Fruit fly (Drosophila melanogaster) whole organism, embryonic: ENCODE measurements around the gene Trxr1.

Experiments used
- Adf1 ChIP-seq: fragments of 200-800 bp; sonication (Bioruptor generic); IDR thresholded peaks from 2 replicates; pipeline ENCODE4 v1.3.6; 2022; ENCODE audit warnings: missing biosample characterization, missing genetic modification characterization
- Asciz ChIP-seq: fragments of 200-800 bp; sonication (Bioruptor generic); optimal IDR thresholded peaks from 2 replicates; lab custom pipeline; 2017; ENCODE audit warnings: missing biosample characterization, mild to moderate bottlenecking, missing genetic modification characterization, missing genetic modification reagents
- BEAF-32 ChIP-seq: fragments of 200-800 bp; sonication (Bioruptor generic); optimal IDR thresholded peaks from 3 replicates; lab custom pipeline; 2017; ENCODE audit warnings: missing biosample characterization, missing genetic modification characterization, mild to moderate bottlenecking, moderate library complexity, missing genetic modification reagents
- Blimp-1 ChIP-seq: fragments of 200-800 bp; sonication (Bioruptor generic); optimal IDR thresholded peaks from 3 replicates; lab custom pipeline; 2018; ENCODE audit warnings: missing biosample characterization, missing genetic modification characterization, mild to moderate bottlenecking, moderate library complexity, missing genetic modification reagents
- CG10366 ChIP-seq: fragments of 200-800 bp; sonication (Bioruptor generic); IDR thresholded peaks from 2 replicates; pipeline ENCODE4 v1.3.6; 2022; ENCODE audit warnings: missing biosample characterization, missing genetic modification characterization
- CG10543 ChIP-seq: fragments of 200-800 bp; sonication (Bioruptor generic); optimal IDR thresholded peaks from 3 replicates; lab custom pipeline; 2017; ENCODE audit warnings: missing biosample characterization, mild to moderate bottlenecking, missing genetic modification characterization, moderate library complexity
- CG10959 ChIP-seq: fragments of 200-800 bp; sonication (Bioruptor generic); IDR thresholded peaks from 2 replicates; pipeline ENCODE4 v1.3.6; 2022; ENCODE audit warnings: missing biosample characterization, missing genetic modification characterization
- CG11093 ChIP-seq: fragments of 200-800 bp; sonication (Bioruptor generic); IDR thresholded peaks from 3 replicates; pipeline ENCODE4 v1.3.6; 2022; ENCODE audit warnings: missing biosample characterization, missing genetic modification characterization
- CG11247 ChIP-seq: fragments of 200-800 bp; sonication (Bioruptor generic); IDR thresholded peaks from 2 replicates; pipeline ENCODE4 v1.3.6; 2022; ENCODE audit warnings: missing biosample characterization, missing genetic modification characterization
- CG11504 ChIP-seq: fragments of 200-800 bp; sonication (Bioruptor generic); optimal IDR thresholded peaks from 3 replicates; lab custom pipeline; 2019; ENCODE audit warnings: missing biosample characterization, mild to moderate bottlenecking, missing genetic modification characterization, moderate library complexity
- CG11696 ChIP-seq: fragments of 200-800 bp; sonication (Bioruptor generic); IDR thresholded peaks from 2 replicates; pipeline ENCODE4 v1.3.6; 2022; ENCODE audit warnings: missing biosample characterization, missing genetic modification characterization
- CG12219 ChIP-seq: fragments of 200-800 bp; sonication (Bioruptor generic); optimal IDR thresholded peaks from 3 replicates; lab custom pipeline; 2018; ENCODE audit warnings: missing biosample characterization, mild to moderate bottlenecking, missing genetic modification characterization
- CG13894 ChIP-seq: fragments of 200-800 bp; sonication (Bioruptor generic); optimal IDR thresholded peaks from 3 replicates; lab custom pipeline; 2018; ENCODE audit warnings: missing biosample characterization, mild to moderate bottlenecking, missing genetic modification characterization, moderate library complexity
- CG15696 ChIP-seq: fragments of 200-800 bp; sonication (Bioruptor generic); optimal IDR thresholded peaks from 2 replicates; lab custom pipeline; 2019; ENCODE audit warnings: missing biosample characterization, mild to moderate bottlenecking, missing genetic modification characterization, moderate library complexity
- CG17186 ChIP-seq: fragments of 200-800 bp; sonication (Bioruptor generic); optimal IDR thresholded peaks from 3 replicates; lab custom pipeline; 2017; ENCODE audit warnings: missing biosample characterization, missing genetic modification reagents, missing genetic modification characterization
- CG18599 ChIP-seq: fragments of 200-800 bp; sonication (Bioruptor generic); optimal IDR thresholded peaks from 3 replicates; lab custom pipeline; 2017; ENCODE audit warnings: missing biosample characterization, missing genetic modification characterization, mild to moderate bottlenecking, moderate library complexity, missing genetic modification reagents
- CG2129 ChIP-seq: fragments of 200-800 bp; sonication (Bioruptor generic); IDR thresholded peaks from 2 replicates; pipeline ENCODE4 v1.3.6; 2022; ENCODE audit warnings: missing biosample characterization, missing genetic modification characterization; ENCODE audit not compliant: partially characterized antibody
- CG2875 ChIP-seq: fragments of 200-800 bp; sonication (Bioruptor generic); optimal IDR thresholded peaks from 2 replicates; lab custom pipeline; 2017; ENCODE audit warnings: missing biosample characterization, mild to moderate bottlenecking, missing genetic modification characterization, missing genetic modification reagents
- CG3065 ChIP-seq: fragments of 200-800 bp; sonication (Bioruptor generic); optimal IDR thresholded peaks from 2 replicates; lab custom pipeline; 2016; ENCODE audit warnings: missing biosample characterization, missing genetic modification characterization
- CG3163 ChIP-seq: fragments of 200-800 bp; sonication (Bioruptor generic); optimal IDR thresholded peaks from 3 replicates; lab custom pipeline; 2016; ENCODE audit warnings: missing biosample characterization, missing genetic modification characterization
- CG8924 ChIP-seq: fragments of 200-800 bp; optimal IDR thresholded peaks from 3 replicates; lab custom pipeline; 2019; ENCODE audit warnings: missing biosample characterization, mild to moderate bottlenecking, missing genetic modification characterization, moderate library complexity
- CG8944 ChIP-seq: fragments of 200-800 bp; sonication (Bioruptor generic); optimal IDR thresholded peaks from 3 replicates; lab custom pipeline; 2016; ENCODE audit warnings: missing biosample characterization, missing genetic modification characterization
- Fer3 ChIP-seq: fragments of 200-800 bp; sonication (Bioruptor generic); optimal IDR thresholded peaks from 2 replicates; lab custom pipeline; 2018; ENCODE audit warnings: missing biosample characterization, mild to moderate bottlenecking, missing genetic modification characterization, moderate library complexity
- GATAe ChIP-seq: fragments of 200-800 bp; sonication (Bioruptor generic); conservative IDR thresholded peaks from 2 replicates; pipeline ENCODE4 v1.3.6; 2022; ENCODE audit warnings: missing biosample characterization, missing genetic modification characterization
- Gug ChIP-seq: fragments of 200-800 bp; sonication (Bioruptor generic); IDR thresholded peaks from 4 replicates; pipeline ENCODE4 v1.3.6; 2022; ENCODE audit warnings: missing biosample characterization, missing genetic modification characterization
- HHEX ChIP-seq: fragments of 200-800 bp; sonication (Bioruptor generic); optimal IDR thresholded peaks from 3 replicates; lab custom pipeline; 2017; ENCODE audit warnings: missing biosample characterization, mild to moderate bottlenecking, missing genetic modification characterization, missing genetic modification reagents
- Hand ChIP-seq: fragments of 200-800 bp; sonication (Bioruptor generic); optimal IDR thresholded peaks from 2 replicates; lab custom pipeline; 2017; ENCODE audit warnings: mild to moderate bottlenecking, missing biosample characterization, missing genetic modification reagents, missing genetic modification characterization
- Meics ChIP-seq: fragments of 200-800 bp; sonication (Bioruptor generic); optimal IDR thresholded peaks from 2 replicates; lab custom pipeline; 2017; ENCODE audit warnings: missing biosample characterization, mild to moderate bottlenecking, missing genetic modification characterization
- NC2α ChIP-seq: fragments of 200-800 bp; sonication (Bioruptor generic); optimal IDR thresholded peaks from 2 replicates; lab custom pipeline; 2016; ENCODE audit warnings: missing biosample characterization, missing genetic modification characterization
- Nf-YC ChIP-seq: fragments of 200-800 bp; optimal IDR thresholded peaks from 3 replicates; lab custom pipeline; 2019; ENCODE audit warnings: missing biosample characterization, mild to moderate bottlenecking, missing genetic modification characterization, moderate library complexity
- al ChIP-seq: fragments of 200-800 bp; sonication (Bioruptor generic); IDR thresholded peaks from 2 replicates; pipeline ENCODE4 v1.3.6; 2022; ENCODE audit warnings: missing biosample characterization, missing genetic modification characterization
- chm ChIP-seq: fragments of 200-800 bp; sonication (Bioruptor generic); IDR thresholded peaks from 2 replicates; pipeline ENCODE4 v1.3.6; 2022; ENCODE audit warnings: missing biosample characterization, missing genetic modification characterization
- crp ChIP-seq, 2 experiments: fragments of 200-800 bp; sonication (Bioruptor generic); optimal IDR thresholded peaks; 2 replicates in 1 of 2; 3 replicates in 1 of 2; lab custom pipeline; 2017; ENCODE audit warnings: missing biosample characterization in 2 of 2, missing genetic modification characterization in 2 of 2, mild to moderate bottlenecking in 1 of 2, moderate library complexity in 1 of 2
- dimm ChIP-seq: fragments of 200-800 bp; sonication (Bioruptor generic); IDR thresholded peaks from 2 replicates; pipeline ENCODE4 v1.3.6; 2022; ENCODE audit warnings: missing biosample characterization, missing genetic modification characterization
- dysf ChIP-seq: fragments of 200-800 bp; sonication (Bioruptor generic); IDR thresholded peaks from 3 replicates; pipeline ENCODE4 v1.3.6; 2022; ENCODE audit warnings: missing biosample characterization, missing genetic modification characterization
- emc ChIP-seq: fragments of 200-800 bp; sonication (Bioruptor generic); optimal IDR thresholded peaks from 2 replicates; lab custom pipeline; 2016; ENCODE audit warnings: missing biosample characterization, missing genetic modification characterization
- gcm ChIP-seq: fragments of 200-800 bp; sonication (Bioruptor generic); optimal IDR thresholded peaks from 2 replicates; lab custom pipeline; 2019; ENCODE audit warnings: missing biosample characterization, mild to moderate bottlenecking, missing genetic modification characterization, moderate library complexity
- hth ChIP-seq: fragments of >200 bp; optimal IDR thresholded peaks from 2 replicates; lab custom pipeline; 2017; ENCODE audit warnings: inconsistent platforms
- klu ChIP-seq: fragments of 200-800 bp; sonication (Bioruptor generic); IDR thresholded peaks from 2 replicates; pipeline ENCODE4 v1.3.6; 2022; ENCODE audit warnings: missing biosample characterization, missing genetic modification characterization
- nerfin-1 ChIP-seq: fragments of 200-800 bp; sonication (Bioruptor generic); optimal IDR thresholded peaks from 3 replicates; lab custom pipeline; 2019; ENCODE audit warnings: missing biosample characterization, mild to moderate bottlenecking, missing genetic modification characterization, moderate library complexity
- nerfin-2 ChIP-seq: fragments of 200-800 bp; sonication (Bioruptor generic); IDR thresholded peaks from 2 replicates; pipeline ENCODE4 v1.3.6; 2022; ENCODE audit warnings: missing biosample characterization, missing genetic modification characterization; ENCODE audit not compliant: partially characterized antibody
- prd ChIP-seq, 3 experiments: fragments of >200 bp in 2 of 3; fragments of 200-800 bp in 1 of 3; sonication (Bioruptor generic) in 1 of 3; optimal IDR thresholded peaks in 2 of 3; IDR thresholded peaks in 1 of 3; 2 replicates in 2 of 3; 3 replicates in 1 of 3; pipeline versions ENCODE4 v1.3.6 to Lab custom; 2017 to 2022; ENCODE audit warnings: missing biosample characterization in 1 of 3, missing genetic modification characterization in 1 of 3
- run ChIP-seq: fragments of 200-800 bp; sonication (Bioruptor generic); optimal IDR thresholded peaks from 3 replicates; lab custom pipeline; 2018; ENCODE audit warnings: missing biosample characterization, mild to moderate bottlenecking, missing genetic modification characterization
- schlank ChIP-seq: fragments of 200-800 bp; sonication (Bioruptor generic); optimal IDR thresholded peaks from 2 replicates; lab custom pipeline; 2018; ENCODE audit warnings: missing biosample characterization, mild to moderate bottlenecking, missing genetic modification characterization
- sna ChIP-seq: fragments of 200-800 bp; sonication (Bioruptor generic); IDR thresholded peaks from 2 replicates; pipeline ENCODE4 v1.3.6; 2022; ENCODE audit warnings: missing biosample characterization, missing genetic modification characterization; ENCODE audit not compliant: partially characterized antibody
- sug ChIP-seq: fragments of 200-800 bp; optimal IDR thresholded peaks from 2 replicates; lab custom pipeline; 2019; ENCODE audit warnings: missing biosample characterization, mild to moderate bottlenecking, missing genetic modification characterization, moderate library complexity
- tap ChIP-seq: fragments of 200-800 bp; optimal IDR thresholded peaks from 3 replicates; lab custom pipeline; 2019; ENCODE audit warnings: missing biosample characterization, mild to moderate bottlenecking, missing genetic modification characterization, moderate library complexity
- tin ChIP-seq: fragments of 200-800 bp; sonication (Bioruptor generic); optimal IDR thresholded peaks from 3 replicates; lab custom pipeline; 2016; ENCODE audit warnings: missing biosample characterization, missing genetic modification characterization

Trxr1 gene

DNA sequence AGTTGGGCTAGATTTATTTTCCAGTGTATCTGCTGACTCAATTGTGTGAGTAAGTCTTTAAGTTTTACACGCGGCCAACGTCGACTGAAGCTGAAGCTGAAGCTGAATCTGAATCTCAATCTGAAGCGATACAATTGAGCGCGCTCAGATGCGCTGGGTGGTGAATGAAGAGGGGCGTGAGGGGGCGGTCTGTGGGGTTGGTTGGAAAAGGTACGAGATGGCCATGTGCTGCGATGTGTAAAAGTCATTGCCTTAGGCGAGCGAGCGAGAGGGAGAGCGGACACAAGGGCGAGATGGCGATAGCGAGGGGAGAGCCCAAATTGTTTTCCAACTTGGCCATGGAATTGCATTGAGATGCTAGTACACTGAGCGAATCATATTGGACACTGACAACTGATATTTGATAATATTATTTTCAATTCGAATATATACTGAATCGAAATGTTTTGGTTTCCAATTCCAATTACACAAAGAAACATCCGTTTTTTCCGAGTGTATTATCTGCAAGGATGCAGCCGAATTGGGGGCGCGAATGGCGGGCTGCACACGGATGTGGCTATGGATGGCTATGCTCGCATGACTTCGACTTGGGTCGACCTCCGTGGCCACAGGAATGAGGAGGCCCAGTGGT lies 45.6 kb upstream of the Trxr1 start (continued):
- TF ChIP-seq Blimp-1 (peak; percentile 53), BEAF-32 (GFP tag; lab: Kevin White, UChicago) (no peak), schlank (tag; lab: Kevin White, UChicago) (no peak), hth (lab: Kevin White, UChicago) (no peak), CG3163 (GFP tag; lab: Kevin White, UChicago) (no peak), tin (peak; percentile 33), CG11247 (GFP tag; lab: Robert Waterston, UW) (0 out of 2 replicates have a peak, but pooled peaks have one; percentile 18), GATAe (no peak), CG11696 (0 out of 2 replicates have a peak, but pooled peaks have one; percentile 29), klu (GFP tag; lab: Robert Waterston, UW) (no peak), CG8944 (no peak), al (GFP tag; lab: Robert Waterston, UW) (no peak), NC2α (GFP tag; lab: Kevin White, UChicago) (no peak), CG2129 (no peak), nerfin-1 (no peak), CG11093 (peak; percentile 57; the same call in 1 of the 3 replicates), emc (GFP tag; lab: Kevin White, UChicago) (no peak), tap (tag; lab: Kevin White, UChicago) (peak; percentile 17), Gug (GFP tag; lab: Robert Waterston, UW) (peak; percentile 26; the same call in 1 of the 4 replicates), CG17186 (GFP tag; lab: Kevin White, UChicago) (no peak), prd (optimal IDR thresholded peaks at IDR 0.05; lab: Kevin White, UChicago) (no peak), prd (GFP tag; IDR thresholded peaks at IDR 0.05; lab: Robert Waterston, UW) (peak; percentile 65; the same call in 1 of the 3 replicates), CG13894 (no peak), CG12219 (GFP tag; lab: Kevin White, UChicago) (peak; percentile 25), CG11504 (tag; lab: Kevin White, UChicago) (peak; percentile 65), CG10366 (GFP tag; lab: Robert Waterston, UW) (peak; percentile 66), sna (GFP tag; lab: Robert Waterston, UW) (no peak), Adf1 (GFP tag; lab: Robert Waterston, UW) (peak; percentile 12; the same call in 1 of the 2 replicates), HHEX (no peak), Fer3 (tag; lab: Kevin White, UChicago) (no peak)
- TF ChIP-seq, all 482 proteins: peak for 167

- no peak for TF ChIP-seq chm
- no peak for TF ChIP-seq gcm (GFP tag; lab: Kevin White, UChicago)
- peak; percentile 74 for TF ChIP-seq CG10543 (GFP tag; lab: Kevin White, UChicago)
- TF ChIP-seq hth (lab: Kevin White, UChicago), result no peak
- no peak for TF ChIP-seq CG2875
- TF ChIP-seq CG10959 (GFP tag; lab: Robert Waterston, UW), result no peak
- no peak for TF ChIP-seq crp (GFP tag; optimal IDR thresholded peaks at IDR 0.05; lab: Kevin White, UChicago)
- peak; percentile 28; the same call in 1 of the 3 replicates for TF ChIP-seq dysf (GFP tag; lab: Robert Waterston, UW)
- no peak for TF ChIP-seq CG8924 (tag; lab: Kevin White, UChicago)
- no peak for TF ChIP-seq Hand
- TF ChIP-seq CG15696 (tag; lab: Kevin White, UChicago), result no peak
- TF ChIP-seq CG3065, result no peak
- peak; percentile 30 for TF ChIP-seq Nf-YC (tag; lab: Kevin White, UChicago)
- TF ChIP-seq sug, result peak; percentile 88
- TF ChIP-seq dimm (GFP tag; lab: Robert Waterston, UW), result no peak
- no peak for TF ChIP-seq Asciz
- no peak for TF ChIP-seq run (tag; lab: Kevin White, UChicago)
- peak; percentile 25 for TF ChIP-seq Meics (GFP tag; lab: Kevin White, UChicago)
- TF ChIP-seq CG18599, result peak; percentile 64
- no peak for TF ChIP-seq nerfin-2 (GFP tag; lab: Robert Waterston, UW)
These were observed 43.3 kb upstream of the Trxr1 start for dm6 chrX:8198935-8199580.
